Fruit fly (Drosophila melanogaster): ENCODE measurements around the gene bur.

bur gene

dm6 chr2L:21198633-21199264 is 19.3 kb upstream of the bur start, which contains the start of gene Ret (continued):
- TF ChIP-seq Ada2b (GFP tag; IDR thresholded peaks at IDR 0.05) (no peak), CG2202 (tag; optimal IDR thresholded peaks at IDR 0.05) (no peak), unc-4 (GFP tag; IDR thresholded peaks at IDR 0.05; ENCODE audit: partially characterized antibody) (no peak), BEAF-32 (GFP tag; optimal IDR thresholded peaks at IDR 0.05) (no peak), ato (GFP tag; IDR thresholded peaks at IDR 0.05; ENCODE audit: partially characterized antibody) (peak; percentile 14; the same call in 1 of the 2 replicates), pros (GFP tag; optimal IDR thresholded peaks at IDR 0.05) (no peak), pum (GFP tag; optimal IDR thresholded peaks at IDR 0.05) (no peak), fu2 (GFP tag; optimal IDR thresholded peaks at IDR 0.05) (no peak), az2 (GFP tag; optimal IDR thresholded peaks at IDR 0.05) (no peak), HLH4C (GFP tag; IDR thresholded peaks at IDR 0.05; ENCODE audit: partially characterized antibody) (no peak), Stat92E (GFP tag; optimal IDR thresholded peaks at IDR 0.05) (no peak), nerfin-1 (tag; optimal IDR thresholded peaks at IDR 0.05) (peak; percentile 9), otp (GFP tag; IDR thresholded peaks at IDR 0.05) (no peak), CG17186 (GFP tag; optimal IDR thresholded peaks at IDR 0.05) (no peak), CG13424 (tag; optimal IDR thresholded peaks at IDR 0.05) (no peak), HLH3B (GFP tag; IDR thresholded peaks at IDR 0.05) (no peak), Adf1 (GFP tag; IDR thresholded peaks at IDR 0.05) (no peak), CG2678 (tag; optimal IDR thresholded peaks at IDR 0.05) (no peak), phol (tag; optimal IDR thresholded peaks at IDR 0.05) (no peak), Deaf1 (tag; optimal IDR thresholded peaks at IDR 0.05) (peak; percentile 94), oc (tag; optimal IDR thresholded peaks at IDR 0.05) (no peak), Rx (GFP tag; IDR thresholded peaks at IDR 0.05) (no peak), Taf1 (GFP tag; IDR thresholded peaks at IDR 0.05) (no peak), Six4 (GFP tag; optimal IDR thresholded peaks at IDR 0.05) (no peak)

dm6 chr2L:21197178-21197577 is 17.7 kb upstream of the bur start:
- TF ChIP-seq CG6175 (GFP tag; IDR thresholded peaks at IDR 0.05): no peak
- peak; percentile 6 for TF ChIP-seq gem (tag; optimal IDR thresholded peaks at IDR 0.05)
- peak; percentile 62 for TF ChIP-seq Drgx (GFP tag; IDR thresholded peaks at IDR 0.05)
- TF ChIP-seq Sox100B (GFP tag; optimal IDR thresholded peaks at IDR 0.05): no peak
- no peak for TF ChIP-seq CG12659 (GFP tag; optimal IDR thresholded peaks at IDR 0.05)
- no peak for TF ChIP-seq NC2α (GFP tag; optimal IDR thresholded peaks at IDR 0.05)

dm6 chr2L:21196511-21196910 is 17.0 kb upstream of the bur start:
- TF ChIP-seq Rfx (GFP tag; IDR thresholded peaks at IDR 0.05) (0 out of 2 replicates have a peak, but pooled peaks have one; percentile 14), CG3995 (GFP tag; optimal IDR thresholded peaks at IDR 0.05) (no peak), CG7839 (tag; optimal IDR thresholded peaks at IDR 0.05) (peak; percentile 23), Hmx (GFP tag; optimal IDR thresholded peaks at IDR 0.05) (no peak), ind (GFP tag; optimal IDR thresholded peaks at IDR 0.05) (peak; percentile 14), dmrt99B (tag; optimal IDR thresholded peaks at IDR 0.05) (peak; percentile 28), dpn (GFP tag; optimal IDR thresholded peaks at IDR 0.05) (peak in 1 of 2 experiments; percentile 2), gem (tag; optimal IDR thresholded peaks at IDR 0.05) (peak; percentile 48), Med (GFP tag) (peak; percentile 77), CG18599 (GFP tag; optimal IDR thresholded peaks at IDR 0.05) (peak; percentile 45), lilli (GFP tag; optimal IDR thresholded peaks at IDR 0.05) (peak; percentile 1), unpg (GFP tag; optimal IDR thresholded peaks at IDR 0.05) (peak; percentile 1), dati (GFP tag; IDR thresholded peaks at IDR 0.05) (no peak), row (GFP tag; IDR thresholded peaks at IDR 0.05) (peak; percentile 60), CG7271 (tag; optimal IDR thresholded peaks at IDR 0.05) (no peak), CG17328 (GFP tag; IDR thresholded peaks at IDR 0.05) (no peak), vfl (GFP tag; optimal IDR thresholded peaks at IDR 0.05) (no peak), CG9727 (GFP tag; optimal IDR thresholded peaks at IDR 0.05) (peak; percentile 42), bcd (GFP tag; optimal IDR thresholded peaks at IDR 0.05) (peak; percentile 36), zf30C (GFP tag; optimal IDR thresholded peaks at IDR 0.05) (peak; percentile 30)

Data from whole organism, embryonic.